Worm (Caenorhabditis elegans): ENCODE results near the gene F44E2.9.

F44E2.9 gene

ce11 chrIII:8865294-8865766 is 15.0 kb upstream of the F44E2.9 start (continued):
- TF ChIP-seq odd-2 (tag; optimal IDR thresholded peaks at IDR 0.05) (no peak), T23F11.4 (GFP tag; optimal IDR thresholded peaks at IDR 0.05) (peak; percentile 57), sox-4 (tag; optimal IDR thresholded peaks at IDR 0.05) (no peak), che-1 (tag; optimal IDR thresholded peaks at IDR 0.05) (no peak), pqm-1 (tag; optimal IDR thresholded peaks at IDR 0.05) (no peak), tbx-2 (tag; optimal IDR thresholded peaks at IDR 0.05) (peak; percentile 73), fax-1 (tag; optimal IDR thresholded peaks at IDR 0.05) (no peak), ceh-34 (tag; optimal IDR thresholded peaks at IDR 0.05) (peak; percentile 72), unc-55 (GFP tag; optimal IDR thresholded peaks at IDR 0.05) (peak; percentile 17), nhr-232 (tag; optimal IDR thresholded peaks at IDR 0.05) (no peak), npax-4 (tag; optimal IDR thresholded peaks at IDR 0.05) (no peak), unc-3 (GFP tag; conservative IDR thresholded peaks at IDR 0.05) (no peak), unc-3 (tag; optimal IDR thresholded peaks at IDR 0.05) (no peak), ceh-45 (GFP tag; IDR thresholded peaks at IDR 0.05) (no peak), ztf-16 (tag; optimal IDR thresholded peaks at IDR 0.05) (no peak), K09A11.1 (tag; optimal IDR thresholded peaks at IDR 0.05; ENCODE audit: insufficient read depth) (no peak), ceh-30 (tag; optimal IDR thresholded peaks at IDR 0.05) (peak; percentile 35), ceh-6 (GFP tag; optimal IDR thresholded peaks at IDR 0.05) (peak; percentile 54), syd-9 (tag; optimal IDR thresholded peaks at IDR 0.05) (peak; percentile 51), pha-2 (tag; optimal IDR thresholded peaks at IDR 0.05) (no peak), madf-2 (tag; optimal IDR thresholded peaks at IDR 0.05) (no peak), ama-1 (optimal IDR thresholded peaks at IDR 0.05) (peak; percentile 13), hlh-8 (tag; optimal IDR thresholded peaks at IDR 0.05) (no peak), ceh-2 (tag; optimal IDR thresholded peaks at IDR 0.05) (no peak), ref-2 (tag; optimal IDR thresholded peaks at IDR 0.05) (peak; percentile 73), zip-5 (tag; optimal IDR thresholded peaks at IDR 0.05) (no peak), pat-9 (tag; optimal IDR thresholded peaks at IDR 0.05) (peak; percentile 46), ceh-9 (tag; optimal IDR thresholded peaks at IDR 0.05) (no peak), C38D4.7 (GFP tag; optimal IDR thresholded peaks at IDR 0.05) (peak; percentile 10), gmeb-2 (tag; optimal IDR thresholded peaks at IDR 0.05) (peak; percentile 10), pax-1 (tag; optimal IDR thresholded peaks at IDR 0.05) (no peak), ceh-14 (tag; optimal IDR thresholded peaks at IDR 0.05) (peak; percentile 64), elt-4 (tag; optimal IDR thresholded peaks at IDR 0.05) (no peak), tbx-7 (tag; optimal IDR thresholded peaks at IDR 0.05) (no peak), sdc-2 (tag; optimal IDR thresholded peaks at IDR 0.05) (peak; percentile 66), lim-6 (tag; optimal IDR thresholded peaks at IDR 0.05) (no peak), ttx-3 (tag; optimal IDR thresholded peaks at IDR 0.05) (no peak), ets-4 (tag; optimal IDR thresholded peaks at IDR 0.05) (peak; percentile 66), pros-1 (tag; optimal IDR thresholded peaks at IDR 0.05) (no peak), C08G9.2 (tag; optimal IDR thresholded peaks at IDR 0.05) (peak; percentile 36), K02D7.2 (tag; optimal IDR thresholded peaks at IDR 0.05) (no peak), ceh-19 (GFP tag; optimal IDR thresholded peaks at IDR 0.05) (no peak)

- TF ChIP-seq ref-2 (tag; optimal IDR thresholded peaks at IDR 0.05): no peak
- no peak for TF ChIP-seq sox-2 (GFP tag; IDR thresholded peaks at IDR 0.05)
- TF ChIP-seq ceh-6 (GFP tag; optimal IDR thresholded peaks at IDR 0.05): no peak
- no peak for TF ChIP-seq unc-3 (GFP tag; conservative IDR thresholded peaks at IDR 0.05)
- no peak for TF ChIP-seq unc-3 (tag; optimal IDR thresholded peaks at IDR 0.05)
- no peak for TF ChIP-seq zip-5 (tag; optimal IDR thresholded peaks at IDR 0.05)
- TF ChIP-seq T23F11.4 (GFP tag; optimal IDR thresholded peaks at IDR 0.05): no peak
- no peak for TF ChIP-seq ceh-18 (tag; optimal IDR thresholded peaks at IDR 0.05)
- TF ChIP-seq C08G9.2 (tag; optimal IDR thresholded peaks at IDR 0.05): no peak
- TF ChIP-seq madf-2 (tag; optimal IDR thresholded peaks at IDR 0.05): no peak
- no peak for TF ChIP-seq mec-3 (tag; optimal IDR thresholded peaks at IDR 0.05; ENCODE audit: borderline replicate concordance)
- TF ChIP-seq elt-2 (tag; optimal IDR thresholded peaks at IDR 0.05): no peak
- no peak for TF ChIP-seq unc-86 (tag; optimal IDR thresholded peaks at IDR 0.05)
- TF ChIP-seq ceh-45 (GFP tag; IDR thresholded peaks at IDR 0.05): no peak
These were observed 8.2 kb upstream of the F44E2.9 start for ce11 chrIII:8858482-8858881.

Data from whole organism, late embryonic.